Worm (Caenorhabditis elegans) whole organism, L4 larva: ENCODE data around the gene klf-3.

Experiments
- F26F4.8 ChIP-seq: fragments of 200-800 bp; sonication (Bioruptor generic); conservative IDR thresholded peaks from 2 replicates; pipeline ENCODE4 v1.3.6; 2022; ENCODE audit warnings: missing genetic modification characterization, missing compliant biosample characterization
- F37D6.2 ChIP-seq: sonication (generic microtip); optimal IDR thresholded peaks from 2 replicates; lab custom pipeline; 2016; ENCODE audit warnings: mild to moderate bottlenecking, missing genetic modification characterization, missing compliant biosample characterization
- F49E8.2 ChIP-seq: sonication (generic microtip); optimal IDR thresholded peaks from 2 replicates; lab custom pipeline; 2016; ENCODE audit warnings: missing compliant biosample characterization, mild to moderate bottlenecking, missing genetic modification characterization, borderline replicate concordance
- Y48G9A.11 ChIP-seq: fragments of 200-800 bp; sonication (Bioruptor generic); IDR thresholded peaks from 2 replicates; pipeline ENCODE4 v1.3.6; 2022; ENCODE audit warnings: missing genetic modification reagents, missing genetic modification characterization, missing compliant biosample characterization
- Y5F2A.4 ChIP-seq: fragments of 200-800 bp; sonication (Bioruptor generic); optimal IDR thresholded peaks from 2 replicates; lab custom pipeline; 2018; ENCODE audit warnings: mild to moderate bottlenecking, missing genetic modification characterization, missing compliant biosample characterization
- ZK337.2 ChIP-seq: fragments of 200-800 bp; sonication (Bioruptor generic); IDR thresholded peaks from 2 replicates; pipeline ENCODE4 v1.3.6; 2022; ENCODE audit warnings: missing genetic modification reagents, missing genetic modification characterization, missing compliant biosample characterization
- ZK546.5 ChIP-seq, 2 experiments: sonication (generic microtip); optimal IDR thresholded peaks; 2 replicates each; lab custom pipeline; 2017; ENCODE audit warnings: missing biosample characterization in 2 of 2, missing genetic modification characterization in 2 of 2
- aha-1 ChIP-seq: fragments of 150-350 bp; peaks from one replicate; lab custom pipeline; 2014; ENCODE audit warnings: missing biosample characterization, missing genetic modification characterization
- ama-1 ChIP-seq: fragments of 150-350 bp; optimal IDR thresholded peaks from 2 replicates; lab custom pipeline; 2014; ENCODE audit warnings: inconsistent platforms, mixed read lengths
- arid-1 ChIP-seq: fragments of 200-800 bp; sonication (Bioruptor generic); conservative IDR thresholded peaks from 2 replicates; pipeline ENCODE4 v1.3.6; 2022; ENCODE audit warnings: missing genetic modification reagents, missing genetic modification characterization, missing compliant biosample characterization
- attf-4 ChIP-seq: sonication (generic microtip); optimal IDR thresholded peaks from 3 replicates; lab custom pipeline; 2017; ENCODE audit warnings: missing biosample characterization, missing genetic modification characterization
- ceh-28 ChIP-seq: fragments of 150-350 bp; optimal IDR thresholded peaks from 2 replicates; lab custom pipeline; 2014; ENCODE audit warnings: missing biosample characterization, missing genetic modification reagents, missing genetic modification characterization
- duxl-1 ChIP-seq: sonication (generic microtip); optimal IDR thresholded peaks from 2 replicates; lab custom pipeline; 2016; ENCODE audit warnings: mild to moderate bottlenecking, missing genetic modification characterization, moderate library complexity, missing compliant biosample characterization; ENCODE audit not compliant: poor library complexity
- fkh-10 ChIP-seq: fragments of 150-350 bp; optimal IDR thresholded peaks from 2 replicates; lab custom pipeline; 2014; ENCODE audit warnings: missing biosample characterization, missing genetic modification reagents, missing genetic modification characterization
- jun-1 ChIP-seq: fragments of 150-350 bp; optimal IDR thresholded peaks from 2 replicates; lab custom pipeline; 2014; ENCODE audit warnings: missing biosample characterization, missing genetic modification reagents, missing genetic modification characterization
- lin-13 ChIP-seq: fragments of 150-350 bp; optimal IDR thresholded peaks from 2 replicates; lab custom pipeline; 2014; ENCODE audit warnings: missing biosample characterization, missing genetic modification reagents, missing genetic modification characterization
- madf-5 ChIP-seq, 2 experiments: fragments of 200-800 bp; sonication (Bioruptor generic); IDR thresholded peaks; 2 replicates each; pipeline ENCODE4 v1.3.6; 2022; ENCODE audit warnings: missing compliant biosample characterization in 2 of 2, missing genetic modification characterization in 2 of 2
- mdl-1 ChIP-seq, 2 experiments: fragments of 150-350 bp in 1 of 2; sonication (generic microtip) in 1 of 2; optimal IDR thresholded peaks; 2 replicates each; lab custom pipeline; 2014 to 2017; ENCODE audit warnings: missing biosample characterization in 2 of 2, missing genetic modification characterization in 2 of 2
- mxl-3 ChIP-seq: fragments of 200-800 bp; sonication (Bioruptor generic); optimal IDR thresholded peaks from 2 replicates; lab custom pipeline; 2018; ENCODE audit warnings: mild to moderate bottlenecking, missing genetic modification characterization, missing compliant biosample characterization
- nhr-102 ChIP-seq: sonication (generic microtip); optimal IDR thresholded peaks from 2 replicates; lab custom pipeline; 2016; ENCODE audit warnings: mild to moderate bottlenecking, missing genetic modification characterization, moderate library complexity, missing compliant biosample characterization
- nhr-111 ChIP-seq: fragments of 200-800 bp; sonication (Bioruptor generic); optimal IDR thresholded peaks from 2 replicates; lab custom pipeline; 2018; ENCODE audit warnings: mild to moderate bottlenecking, missing genetic modification characterization, missing compliant biosample characterization
- nhr-237 ChIP-seq: sonication (generic microtip); optimal IDR thresholded peaks from 2 replicates; lab custom pipeline; 2017; ENCODE audit warnings: missing biosample characterization, missing genetic modification characterization
- nhr-25 ChIP-seq: sonication (generic microtip); optimal IDR thresholded peaks from 2 replicates; lab custom pipeline; 2017; ENCODE audit warnings: missing genetic modification characterization, mild to moderate bottlenecking, missing compliant biosample characterization, antibody characterized with exemption, moderate library complexity, borderline replicate concordance; ENCODE audit not compliant: insufficient read depth
- nhr-42 ChIP-seq: fragments of 200-800 bp; sonication (Bioruptor generic); IDR thresholded peaks from 2 replicates; pipeline ENCODE4 v1.3.6; 2022; ENCODE audit warnings: missing genetic modification characterization, missing compliant biosample characterization
- nhr-48 ChIP-seq: sonication (generic microtip); optimal IDR thresholded peaks from 2 replicates; lab custom pipeline; 2016; ENCODE audit warnings: mild to moderate bottlenecking, missing genetic modification characterization, missing compliant biosample characterization
- nhr-6 ChIP-seq: fragments of 150-350 bp; optimal IDR thresholded peaks from 2 replicates; lab custom pipeline; 2014; ENCODE audit warnings: missing biosample characterization, missing genetic modification characterization
- nhr-77 ChIP-seq: fragments of 150-350 bp; optimal IDR thresholded peaks from 2 replicates; lab custom pipeline; 2014; ENCODE audit warnings: missing biosample characterization, missing genetic modification characterization
- php-3 ChIP-seq: fragments of 200-800 bp; sonication (Bioruptor generic); IDR thresholded peaks from 2 replicates; pipeline ENCODE4 v1.3.6; 2022; ENCODE audit warnings: missing genetic modification reagents, missing genetic modification characterization, missing compliant biosample characterization
- rbr-2 ChIP-seq: sonication (generic microtip); optimal IDR thresholded peaks from 2 replicates; lab custom pipeline; 2016; ENCODE audit warnings: missing genotype, missing genetic modification characterization, missing compliant biosample characterization
- skn-1 ChIP-seq: fragments of 150-350 bp; optimal IDR thresholded peaks from 2 replicates; lab custom pipeline; 2014; ENCODE audit warnings: missing biosample characterization, missing genetic modification characterization
- snpc-1.2 ChIP-seq: fragments of 200-800 bp; sonication (Bioruptor generic); IDR thresholded peaks from 2 replicates; pipeline ENCODE4 v1.3.6; 2022; ENCODE audit warnings: missing genetic modification reagents, missing genetic modification characterization, missing compliant biosample characterization
- spr-1 ChIP-seq: sonication (generic microtip); optimal IDR thresholded peaks from 2 replicates; lab custom pipeline; 2016; ENCODE audit warnings: mild to moderate bottlenecking, missing genetic modification characterization, missing compliant biosample characterization
- spr-3 ChIP-seq: fragments of 200-800 bp; sonication (Bioruptor generic); optimal IDR thresholded peaks from 2 replicates; lab custom pipeline; 2018; ENCODE audit warnings: mild to moderate bottlenecking, missing genetic modification characterization, missing compliant biosample characterization
- tag-97 ChIP-seq: fragments of 200-800 bp; sonication (Bioruptor generic); IDR thresholded peaks from 2 replicates; pipeline ENCODE4 v1.3.6; 2022; ENCODE audit warnings: missing genetic modification characterization, missing compliant biosample characterization
- tra-1 ChIP-seq: fragments of 200-800 bp; sonication (Bioruptor generic); IDR thresholded peaks from 2 replicates; pipeline ENCODE4 v1.3.6; 2022; ENCODE audit warnings: missing genetic modification reagents, missing genetic modification characterization, missing compliant biosample characterization
- unc-39 ChIP-seq: sonication (generic microtip); optimal IDR thresholded peaks from 2 replicates; lab custom pipeline; 2017; ENCODE audit warnings: missing biosample characterization, missing genetic modification characterization
- zfp-2 ChIP-seq: sonication (generic microtip); optimal IDR thresholded peaks from 2 replicates; lab custom pipeline; 2016; ENCODE audit warnings: mild to moderate bottlenecking, missing genetic modification characterization, missing compliant biosample characterization
- zfp-3 ChIP-seq: fragments of 200-800 bp; sonication (Bioruptor generic); conservative IDR thresholded peaks from 2 replicates; pipeline ENCODE4 v1.3.6; 2022; ENCODE audit warnings: missing genetic modification reagents, missing genetic modification characterization, missing compliant biosample characterization
- zip-2 ChIP-seq: fragments of 150-350 bp; optimal IDR thresholded peaks from 2 replicates; lab custom pipeline; 2014; ENCODE audit warnings: missing biosample characterization, missing genetic modification characterization

The klf-3 gene

DNA sequence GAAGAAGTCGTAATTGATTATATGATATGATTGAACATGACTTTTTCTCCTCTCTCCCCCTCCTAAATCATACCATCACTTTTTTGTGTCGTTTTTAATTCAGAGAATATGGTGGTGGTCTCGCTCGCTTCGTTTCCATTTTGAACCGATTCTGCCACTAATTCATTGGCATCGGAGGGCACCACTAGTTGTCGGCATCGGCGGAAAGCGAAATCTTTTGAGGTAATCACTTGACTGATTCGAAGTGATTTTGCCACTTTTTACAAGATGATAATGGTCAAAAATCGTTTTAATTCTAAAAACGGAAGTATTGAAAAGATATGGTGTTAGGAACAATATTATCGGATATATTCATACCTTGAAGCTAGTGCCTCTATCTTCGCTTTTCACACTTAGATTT is at the start of gene klf-3:
klf-3 (plus strand) TSS at position 109 of the 400 bp plus-strand sequence.
- TF ChIP-seq spr-1, result no peak
- TF ChIP-seq Y48G9A.11, result no peak
- no peak for TF ChIP-seq madf-5 (GFP tag; IDR thresholded peaks at IDR 0.05; lab: Robert Waterston, UW)
- TF ChIP-seq, all 104 proteins: peak for 0

ce11 chrII:6568707-6569106 is 48.0 kb upstream of the klf-3 start, which contains the start of gene sra-27:
sra-27 (plus strand) TSS chrII:6569007.
- TF ChIP-seq spr-3 (GFP tag; lab: Kevin White, UChicago) (no peak), tag-97 (GFP tag; lab: Robert Waterston, UW) (no peak), duxl-1 (tag; lab: Kevin White, UChicago) (no peak), nhr-25 (tag; lab: Kevin White, UChicago) (no peak), ceh-28 (tag; lab: Kevin White, UChicago) (no peak), nhr-237 (tag; lab: Kevin White, UChicago) (no peak), madf-5 (GFP tag; IDR thresholded peaks at IDR 0.05; lab: Robert Waterston, UW) (no peak), zip-2 (tag; lab: Kevin White, UChicago) (no peak), attf-4 (tag; lab: Kevin White, UChicago) (no peak), snpc-1.2 (GFP tag; lab: Robert Waterston, UW) (no peak), nhr-6 (tag; lab: Kevin White, UChicago) (no peak), arid-1 (GFP tag; lab: Robert Waterston, UW) (no peak), ZK337.2 (GFP tag; lab: Robert Waterston, UW) (no peak), nhr-111 (GFP tag; lab: Kevin White, UChicago) (no peak), nhr-48 (no peak), jun-1 (tag; lab: Kevin White, UChicago) (no peak), rbr-2 (no peak), unc-39 (tag; lab: Kevin White, UChicago) (no peak), F49E8.2 (no peak)

- no peak for TF ChIP-seq aha-1 (tag; lab: Kevin White, UChicago)
- no peak for TF ChIP-seq Y5F2A.4 (GFP tag; lab: Kevin White, UChicago)
- TF ChIP-seq mxl-3, result no peak
- TF ChIP-seq nhr-111 (GFP tag; lab: Kevin White, UChicago), result no peak
- no peak for TF ChIP-seq nhr-77 (tag; lab: Kevin White, UChicago)
- TF ChIP-seq tra-1, result no peak
- TF ChIP-seq F26F4.8 (GFP tag; lab: Robert Waterston, UW), result no peak
- TF ChIP-seq lin-13 (GFP tag; lab: Kevin White, UChicago), result no peak
- no peak for TF ChIP-seq ama-1 (lab: Kevin White, UChicago)
- no peak for TF ChIP-seq rbr-2
- TF ChIP-seq nhr-42 (GFP tag; lab: Robert Waterston, UW), result no peak
- no peak for TF ChIP-seq ZK546.5 (tag; optimal IDR thresholded peaks at IDR 0.05; lab: Kevin White, UChicago)
- no peak for TF ChIP-seq fkh-10
- no peak for TF ChIP-seq nhr-237 (tag; lab: Kevin White, UChicago)
These were observed 43.0 kb upstream of the klf-3 start, which contains the start of gene sra-28 for ce11 chrII:6573677-6574076. sra-28 (minus strand) TSS chrII:6573777.

DNA sequence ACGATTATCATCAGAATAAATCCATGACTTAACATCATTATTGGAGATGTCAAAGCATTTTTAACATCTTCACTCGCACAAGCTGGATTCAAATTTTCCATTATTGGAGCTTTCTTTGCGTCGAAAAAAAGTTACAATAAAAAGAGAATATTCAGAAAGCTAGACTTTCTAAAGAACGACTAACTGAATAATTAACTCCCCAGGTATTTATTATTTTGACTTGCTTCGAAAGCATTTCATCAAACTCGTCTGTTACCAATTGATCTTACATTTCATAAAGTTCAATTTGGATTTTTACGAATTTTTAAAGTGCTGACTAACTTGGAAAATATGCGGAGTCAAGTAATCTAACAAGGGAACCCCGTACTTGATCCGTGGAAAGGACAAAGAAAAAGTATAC is 41.0 kb upstream of the klf-3 start, which contains the start of gene sra-29:
sra-29 (minus strand) TSS at position 101 of the 400 bp plus-strand sequence.
- no peak for TF ChIP-seq nhr-25 (tag; lab: Kevin White, UChicago)
- TF ChIP-seq tag-97 (GFP tag; lab: Robert Waterston, UW), result no peak
- no peak for TF ChIP-seq php-3
- TF ChIP-seq nhr-102, result no peak
- no peak for TF ChIP-seq ZK337.2 (GFP tag; lab: Robert Waterston, UW)
- no peak for TF ChIP-seq zfp-3
- no peak for TF ChIP-seq mdl-1 (tag; optimal IDR thresholded peaks at IDR 0.05; lab: Kevin White, UChicago)
- TF ChIP-seq spr-3 (GFP tag; lab: Kevin White, UChicago), result no peak
- no peak for TF ChIP-seq skn-1
- no peak for TF ChIP-seq zfp-2 (tag; lab: Kevin White, UChicago)
- TF ChIP-seq F37D6.2 (tag; lab: Kevin White, UChicago), result no peak
- TF ChIP-seq rbr-2, result no peak
